Worm (Caenorhabditis elegans): ENCODE results near the gene flcn-1.

DNA sequence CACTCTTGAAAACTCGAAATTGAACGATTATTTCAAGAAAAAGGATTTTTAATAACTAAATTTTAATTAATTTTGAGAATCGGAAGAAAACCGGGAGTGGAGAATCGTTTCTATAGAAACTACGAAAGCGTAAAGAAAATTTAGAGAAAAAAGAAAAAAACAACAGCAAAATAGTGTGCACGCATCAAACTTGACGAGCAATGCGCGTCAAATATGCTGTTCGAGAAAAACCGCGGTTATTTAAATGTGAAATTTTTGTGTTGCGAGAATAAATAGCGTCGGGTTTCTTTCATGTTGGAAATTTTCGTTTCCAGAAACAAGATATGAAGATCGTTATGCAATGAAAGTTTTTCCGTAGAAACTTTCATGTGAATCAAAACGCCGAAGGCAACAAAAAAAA, 45.4 kb downstream of the flcn-1 start:
- TF ChIP-seq ceh-82 (tag; optimal IDR thresholded peaks at IDR 0.05) (no peak), ztf-11 (tag; optimal IDR thresholded peaks at IDR 0.05) (no peak)

Measured in whole organism, L2 larva.